Fruit fly (Drosophila melanogaster) whole organism, prepupa: ENCODE measurements around the gene CG7695.
A peak's percentile ranks its signal among the peaks of the same experiment; 100 is the strongest.

Experiments used
- Blimp-1 ChIP-seq: fragments of 200-800 bp; sonication (Bioruptor generic); optimal IDR thresholded peaks from 3 replicates; lab custom pipeline; 2017; ENCODE audit warnings: missing biosample characterization, missing genetic modification characterization, mild to moderate bottlenecking, moderate library complexity, missing genetic modification reagents
- CG10631 ChIP-seq: fragments of 200-800 bp; sonication (Bioruptor generic); optimal IDR thresholded peaks from 2 replicates; lab custom pipeline; 2016; ENCODE audit warnings: missing biosample characterization, missing genetic modification characterization
- CG11294 ChIP-seq: fragments of 200-800 bp; sonication (Bioruptor generic); IDR thresholded peaks from 2 replicates; pipeline ENCODE4 v1.3.6; 2022; ENCODE audit warnings: missing biosample characterization, missing genetic modification characterization
- CG11762 ChIP-seq: fragments of 200-800 bp; sonication (Bioruptor generic); optimal IDR thresholded peaks from 3 replicates; lab custom pipeline; 2016; ENCODE audit warnings: missing biosample characterization, missing genetic modification characterization; ENCODE audit not compliant: insufficient read depth
- CG11902 ChIP-seq: fragments of 200-800 bp; sonication (Bioruptor generic); optimal IDR thresholded peaks from 3 replicates; lab custom pipeline; 2016; ENCODE audit warnings: missing biosample characterization, missing genetic modification characterization
- CG3032 ChIP-seq: fragments of 200-800 bp; optimal IDR thresholded peaks from 2 replicates; lab custom pipeline; 2019; ENCODE audit warnings: missing biosample characterization, mild to moderate bottlenecking, missing genetic modification characterization, moderate library complexity
- CG31627 ChIP-seq: fragments of 200-800 bp; sonication (Bioruptor generic); optimal IDR thresholded peaks from 3 replicates; lab custom pipeline; 2016; ENCODE audit warnings: missing biosample characterization, missing genetic modification characterization
- CG34406 ChIP-seq: fragments of 200-800 bp; sonication (Bioruptor generic); optimal IDR thresholded peaks from 3 replicates; lab custom pipeline; 2016; ENCODE audit warnings: missing biosample characterization, missing genetic modification characterization
- CG3919 ChIP-seq: fragments of 200-800 bp; sonication (Bioruptor generic); optimal IDR thresholded peaks from 3 replicates; lab custom pipeline; 2016; ENCODE audit warnings: missing biosample characterization, missing genetic modification characterization
- CG4318 ChIP-seq: fragments of 200-800 bp; sonication (Bioruptor generic); optimal IDR thresholded peaks from 3 replicates; lab custom pipeline; 2017; ENCODE audit warnings: missing biosample characterization, mild to moderate bottlenecking, missing genetic modification characterization
- CG6163 ChIP-seq: fragments of 200-800 bp; sonication (Bioruptor generic); IDR thresholded peaks from 3 replicates; pipeline ENCODE4 v1.3.6; 2022; ENCODE audit warnings: missing biosample characterization, missing genetic modification characterization
- CG6276 ChIP-seq: fragments of 200-800 bp; sonication (Bioruptor generic); optimal IDR thresholded peaks from 2 replicates; lab custom pipeline; 2017; ENCODE audit warnings: missing biosample characterization, mild to moderate bottlenecking, missing genetic modification characterization
- CG6792 ChIP-seq: fragments of 200-800 bp; sonication (Bioruptor generic); optimal IDR thresholded peaks from 3 replicates; lab custom pipeline; 2016; ENCODE audit warnings: missing biosample characterization, missing genetic modification characterization
- CG6854 ChIP-seq: fragments of 200-800 bp; sonication (Bioruptor generic); optimal IDR thresholded peaks from 2 replicates; lab custom pipeline; 2017; ENCODE audit warnings: missing biosample characterization, mild to moderate bottlenecking, missing genetic modification characterization
- CG8119 ChIP-seq: fragments of 200-800 bp; sonication (Bioruptor generic); IDR thresholded peaks from 3 replicates; pipeline ENCODE4 v1.3.6; 2022; ENCODE audit warnings: missing biosample characterization, missing genetic modification characterization
- CG8319 ChIP-seq: fragments of 200-800 bp; sonication (Bioruptor generic); optimal IDR thresholded peaks from 3 replicates; lab custom pipeline; 2016; ENCODE audit warnings: missing biosample characterization, missing genetic modification characterization
- CG9139 ChIP-seq: fragments of 200-800 bp; sonication (Bioruptor generic); optimal IDR thresholded peaks from 3 replicates; lab custom pipeline; 2017; ENCODE audit warnings: missing biosample characterization, mild to moderate bottlenecking, missing genetic modification characterization
- Eip75B ChIP-seq: fragments of 200-800 bp; sonication (Bioruptor generic); optimal IDR thresholded peaks from 3 replicates; lab custom pipeline; 2016; ENCODE audit warnings: missing biosample characterization, missing genetic modification characterization
- Eip78C ChIP-seq: fragments of 200-800 bp; sonication (Bioruptor generic); peaks from one replicate; lab custom pipeline; 2016; ENCODE audit warnings: missing biosample characterization, missing genetic modification characterization
- Ets21C ChIP-seq: fragments of 200-800 bp; sonication (Bioruptor generic); optimal IDR thresholded peaks from 3 replicates; lab custom pipeline; 2016; ENCODE audit warnings: missing biosample characterization, missing genetic modification characterization
- Gug ChIP-seq: fragments of 200-800 bp; sonication (Bioruptor generic); IDR thresholded peaks from 2 replicates; pipeline ENCODE4 v1.3.6; 2022; ENCODE audit warnings: missing biosample characterization, missing genetic modification characterization
- Hr38 ChIP-seq: sonication (Bioruptor generic); optimal IDR thresholded peaks from 2 replicates; lab custom pipeline; 2016; ENCODE audit warnings: missing biosample characterization, missing genetic modification characterization
- Met ChIP-seq: fragments of 200-800 bp; sonication (Bioruptor generic); optimal IDR thresholded peaks from 3 replicates; lab custom pipeline; 2016; ENCODE audit warnings: missing biosample characterization, missing genetic modification characterization
- OdsH ChIP-seq: fragments of 200-800 bp; sonication (Bioruptor generic); optimal IDR thresholded peaks from 3 replicates; lab custom pipeline; 2016; ENCODE audit warnings: missing biosample characterization, missing genetic modification characterization
- Sox14 ChIP-seq: fragments of 200-800 bp; sonication (Bioruptor generic); optimal IDR thresholded peaks from 3 replicates; lab custom pipeline; 2016; ENCODE audit warnings: missing biosample characterization, missing genetic modification characterization
- Sox15 ChIP-seq: fragments of 200-800 bp; sonication (Bioruptor generic); optimal IDR thresholded peaks from 3 replicates; lab custom pipeline; 2016; ENCODE audit warnings: missing biosample characterization, missing genetic modification characterization
- acj6 ChIP-seq: fragments of 200-800 bp; sonication (Bioruptor generic); optimal IDR thresholded peaks from 3 replicates; lab custom pipeline; 2016; ENCODE audit warnings: missing biosample characterization, missing genetic modification characterization
- dsx ChIP-seq: fragments of 200-800 bp; optimal IDR thresholded peaks from 3 replicates; lab custom pipeline; 2019; ENCODE audit warnings: missing biosample characterization, mild to moderate bottlenecking, missing genetic modification characterization, moderate library complexity; ENCODE audit not compliant: poor library complexity, severe bottlenecking
- esn ChIP-seq: fragments of 200-800 bp; sonication (Bioruptor generic); optimal IDR thresholded peaks from 2 replicates; lab custom pipeline; 2016; ENCODE audit warnings: missing biosample characterization, mild to moderate bottlenecking, missing genetic modification characterization, moderate library complexity
- fd59A ChIP-seq: fragments of 200-800 bp; sonication (Bioruptor generic); optimal IDR thresholded peaks from 2 replicates; lab custom pipeline; 2017; ENCODE audit warnings: missing biosample characterization, mild to moderate bottlenecking, missing genetic modification characterization, missing genetic modification reagents
- fd85E ChIP-seq: fragments of 200-800 bp; sonication (Bioruptor generic); optimal IDR thresholded peaks from 3 replicates; lab custom pipeline; 2016; ENCODE audit warnings: missing biosample characterization, missing genetic modification characterization
- fkh ChIP-seq: fragments of 200-800 bp; sonication (Bioruptor generic); optimal IDR thresholded peaks from 3 replicates; lab custom pipeline; 2017; ENCODE audit warnings: missing biosample characterization, mild to moderate bottlenecking, missing genetic modification characterization, moderate library complexity
- pdm3 ChIP-seq: fragments of 200-800 bp; sonication (Bioruptor generic); optimal IDR thresholded peaks from 3 replicates; lab custom pipeline; 2016; ENCODE audit warnings: missing biosample characterization, missing genetic modification characterization
- salr ChIP-seq, 2 experiments: fragments of 200-800 bp; sonication (Bioruptor generic); optimal IDR thresholded peaks; 3 replicates each; lab custom pipeline; 2016 to 2018; ENCODE audit warnings: missing biosample characterization in 2 of 2, missing genetic modification characterization in 2 of 2, mild to moderate bottlenecking in 1 of 2
- spab ChIP-seq: fragments of 200-800 bp; sonication (Bioruptor generic); optimal IDR thresholded peaks from 2 replicates; lab custom pipeline; 2017; ENCODE audit warnings: missing biosample characterization, mild to moderate bottlenecking, missing genetic modification characterization, missing genetic modification reagents
- ss ChIP-seq, 2 experiments: fragments of 200-800 bp; sonication (Bioruptor generic); optimal IDR thresholded peaks; 2 replicates in 1 of 2; 3 replicates in 1 of 2; lab custom pipeline; 2017 to 2018; ENCODE audit warnings: mild to moderate bottlenecking in 2 of 2, missing biosample characterization in 2 of 2, missing genetic modification characterization in 2 of 2, moderate library complexity in 1 of 2
- svp ChIP-seq: fragments of 200-800 bp; sonication (Bioruptor generic); peaks from one replicate; lab custom pipeline; 2016; ENCODE audit warnings: missing biosample characterization, missing genetic modification characterization
- topi ChIP-seq: fragments of 200-800 bp; sonication (Bioruptor generic); optimal IDR thresholded peaks from 3 replicates; lab custom pipeline; 2016; ENCODE audit warnings: missing biosample characterization, missing genetic modification characterization

Gene CG7695

DNA sequence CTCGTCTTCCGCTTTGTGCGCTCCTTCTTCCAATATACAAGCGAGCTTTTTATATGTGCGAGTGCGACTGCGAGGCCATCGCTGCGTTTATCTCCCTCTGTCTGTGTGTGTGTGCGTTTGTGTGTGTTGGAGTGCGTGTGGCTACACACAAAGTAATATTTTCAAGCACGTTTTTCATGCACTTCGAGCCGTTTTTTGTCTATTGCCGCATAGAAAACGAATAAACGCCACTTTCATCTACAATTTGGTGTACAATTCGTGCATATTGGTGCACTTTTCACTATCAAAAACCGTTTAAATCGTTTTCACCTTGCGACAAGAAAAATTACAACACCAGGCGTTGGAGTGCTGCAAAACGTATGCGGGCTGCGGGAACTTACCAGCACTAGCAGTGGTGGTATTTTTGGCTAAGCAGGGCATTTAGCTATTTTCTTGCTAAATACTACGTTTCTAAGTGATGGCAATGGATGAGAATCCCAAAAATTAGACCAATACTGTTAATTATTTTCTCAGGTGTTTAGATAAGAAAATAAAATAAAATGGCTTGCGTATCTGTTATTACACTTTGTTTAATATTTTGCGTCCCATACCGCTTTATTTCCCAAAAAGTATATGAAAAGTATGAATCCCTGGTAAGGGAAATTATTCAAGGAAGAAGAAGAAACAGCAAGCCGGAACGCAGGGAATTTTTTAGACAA is 41.8 kb upstream of the CG7695 start, which contains the start of the genes CG31224 and CstF64 (continued):
- TF ChIP-seq CG31627 (GFP tag; lab: Kevin White, UChicago) (peak; percentile 89), topi (GFP tag; lab: Kevin White, UChicago) (peak; percentile 83), CG3919 (GFP tag; lab: Kevin White, UChicago) (peak; percentile 83), spab (GFP tag; lab: Kevin White, UChicago) (no peak), CG6276 (GFP tag; lab: Kevin White, UChicago) (no peak), Eip75B (GFP tag; lab: Kevin White, UChicago) (peak; percentile 78), Met (GFP tag; lab: Kevin White, UChicago) (peak; percentile 83), fd59A (GFP tag; lab: Kevin White, UChicago) (peak; percentile 54), fd85E (GFP tag; lab: Kevin White, UChicago) (peak; percentile 40), CG11762 (peak; percentile 37), Gug (GFP tag; lab: Robert Waterston, UW) (peak; percentile 67), Hr38 (GFP tag; lab: Kevin White, UChicago) (no peak), CG8119 (GFP tag; lab: Robert Waterston, UW) (peak; percentile 77), CG10631 (GFP tag; lab: Kevin White, UChicago) (peak; percentile 85), esn (GFP tag; lab: Kevin White, UChicago) (peak; percentile 86), CG11294 (GFP tag; lab: Robert Waterston, UW) (peak; percentile 68; the same call in 1 of the 2 replicates), Sox15 (GFP tag; lab: Kevin White, UChicago) (peak; percentile 73), CG6163 (peak; percentile 75), dsx (peak; percentile 49), CG6854 (GFP tag; lab: Kevin White, UChicago) (peak; percentile 15), CG6792 (GFP tag; lab: Kevin White, UChicago) (peak; percentile 75), fkh (GFP tag; lab: Kevin White, UChicago) (no peak), CG4318 (GFP tag; lab: Kevin White, UChicago) (no peak), Sox14 (GFP tag; lab: Kevin White, UChicago) (peak; percentile 86), CG34406 (GFP tag; lab: Kevin White, UChicago) (peak; percentile 69), acj6 (GFP tag; lab: Kevin White, UChicago) (peak; percentile 80), Blimp-1 (no peak), OdsH (peak; percentile 82), Ets21C (GFP tag; lab: Kevin White, UChicago) (peak; percentile 73), CG11902 (GFP tag; lab: Kevin White, UChicago) (peak; percentile 70), ss (GFP tag; optimal IDR thresholded peaks at IDR 0.05; lab: Kevin White, UChicago) (peak in 1 of 2 experiments; percentile 65), CG9139 (GFP tag; lab: Kevin White, UChicago) (no peak)

DNA sequence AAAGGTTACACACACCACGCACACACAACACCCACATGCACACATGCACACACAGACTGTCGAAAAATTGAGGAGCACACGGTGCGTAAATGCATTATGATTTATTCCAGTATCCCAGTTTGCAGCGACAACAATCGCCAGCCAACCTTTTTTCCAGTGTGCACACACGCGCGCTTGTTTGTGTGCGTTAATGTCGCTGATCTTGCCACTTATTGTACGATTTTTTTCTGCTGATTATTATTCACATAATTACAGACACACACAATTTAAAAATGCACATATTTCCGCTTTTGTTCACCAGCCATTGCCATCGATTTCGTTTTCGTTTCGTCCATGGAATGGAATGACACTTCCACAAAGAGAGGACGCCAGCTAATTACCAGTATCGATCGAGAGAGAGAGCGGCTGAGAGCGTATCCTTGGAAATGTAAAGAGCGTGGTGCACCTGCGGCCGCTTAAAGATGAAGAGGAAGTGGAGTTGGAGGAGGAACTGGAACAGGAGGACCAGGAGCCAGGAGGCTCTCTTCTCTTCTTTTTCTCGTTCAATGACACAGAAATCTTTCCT is 41.2 kb upstream of the CG7695 start:
- peak; percentile 66 for TF ChIP-seq Blimp-1
- no peak for TF ChIP-seq salr (GFP tag; optimal IDR thresholded peaks at IDR 0.05; lab: Kevin White, UChicago)
- peak; percentile 51 for TF ChIP-seq Eip78C (GFP tag; lab: Kevin White, UChicago)
- TF ChIP-seq svp (GFP tag; lab: Kevin White, UChicago), result peak; percentile 79
- TF ChIP-seq CG3032 (tag; lab: Kevin White, UChicago), result no peak
- no peak for TF ChIP-seq CG31627 (GFP tag; lab: Kevin White, UChicago)
- TF ChIP-seq CG6163, result peak; percentile 18; the same call in 1 of the 3 replicates
- no peak for TF ChIP-seq topi (GFP tag; lab: Kevin White, UChicago)
- TF ChIP-seq pdm3 (GFP tag; lab: Kevin White, UChicago), result no peak
- no peak for TF ChIP-seq CG8319 (GFP tag; lab: Kevin White, UChicago)
